Worm (Caenorhabditis elegans): Measurements from ENCODE around the gene C23G10.10.

DNA sequence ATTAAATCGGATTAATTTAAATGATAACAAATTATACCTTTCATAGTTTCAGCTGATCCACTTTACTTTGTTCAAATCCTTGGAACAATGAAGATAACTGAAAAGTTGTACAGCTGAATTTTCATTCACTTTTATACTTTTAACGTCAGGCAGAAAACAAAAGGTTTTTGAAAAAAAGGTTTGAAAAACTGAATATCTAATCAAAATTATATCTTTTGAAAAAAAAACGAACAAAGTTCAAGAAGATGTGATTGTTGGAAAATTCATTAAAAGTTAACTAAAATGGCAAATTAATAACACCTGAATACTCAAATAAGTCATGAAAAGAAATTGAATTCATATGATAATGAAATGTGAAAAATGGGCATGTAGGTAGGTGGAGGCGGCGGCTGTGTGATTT, 22.8 kb upstream of the C23G10.10 start, which contains the start of gene T12A2.21:
- no peak for TF ChIP-seq him-1 (tag; optimal IDR thresholded peaks at IDR 0.05)
- TF ChIP-seq dao-5 (tag; optimal IDR thresholded peaks at IDR 0.05) = no peak

Data from whole organism, L4/young adult.